Worm (Caenorhabditis elegans) whole organism, L3 larva: ENCODE results near the gene cogc-2.

Experiments
- R02D3.7 ChIP-seq: fragments of 150-350 bp; optimal IDR thresholded peaks from 2 replicates; lab custom pipeline; 2014; ENCODE audit warnings: missing biosample characterization, missing genetic modification characterization
- ZK546.5 ChIP-seq: sonication (generic microtip); optimal IDR thresholded peaks from 2 replicates; lab custom pipeline; 2017; ENCODE audit warnings: missing biosample characterization, missing genetic modification characterization
- aly-2 ChIP-seq: fragments of 150-350 bp; optimal IDR thresholded peaks from 2 replicates; lab custom pipeline; 2014; ENCODE audit warnings: missing biosample characterization, missing genetic modification characterization
- ama-1 ChIP-seq: fragments of 150-350 bp; optimal IDR thresholded peaks from 2 replicates; lab custom pipeline; 2018
- ceh-16 ChIP-seq: sonication (generic microtip); optimal IDR thresholded peaks from 2 replicates; lab custom pipeline; 2017; ENCODE audit warnings: missing biosample characterization, missing genetic modification characterization
- ceh-28 ChIP-seq: fragments of 150-350 bp; optimal IDR thresholded peaks from 2 replicates; lab custom pipeline; 2014; ENCODE audit warnings: missing biosample characterization, missing genetic modification reagents, missing genetic modification characterization
- ceh-82 ChIP-seq: fragments of 150-350 bp; optimal IDR thresholded peaks from 2 replicates; lab custom pipeline; 2014; ENCODE audit warnings: missing biosample characterization, missing genetic modification characterization
- ceh-9 ChIP-seq: sonication (generic microtip); optimal IDR thresholded peaks from 2 replicates; lab custom pipeline; 2018; ENCODE audit warnings: missing biosample characterization, missing genetic modification characterization
- daf-12 ChIP-seq: fragments of 150-350 bp; optimal IDR thresholded peaks from 2 replicates; lab custom pipeline; 2014; ENCODE audit warnings: missing biosample characterization, missing genetic modification reagents, missing genetic modification characterization
- egl-27 ChIP-seq: sonication (generic microtip); optimal IDR thresholded peaks from 4 replicates; lab custom pipeline; 2017; ENCODE audit warnings: missing biosample characterization, missing genetic modification reagents, missing genetic modification characterization
- egl-5 ChIP-seq: fragments of 150-350 bp; optimal IDR thresholded peaks from 2 replicates; lab custom pipeline; 2017; ENCODE audit warnings: missing biosample characterization, missing genetic modification reagents, missing genetic modification characterization, inconsistent platforms
- elt-1 ChIP-seq: fragments of 150-350 bp; optimal IDR thresholded peaks from 2 replicates; lab custom pipeline; 2014; ENCODE audit warnings: missing biosample characterization, missing genetic modification characterization
- elt-2 ChIP-seq: sonication (generic microtip); optimal IDR thresholded peaks from 2 replicates; lab custom pipeline; 2016; ENCODE audit warnings: missing genetic modification reagents, mild to moderate bottlenecking, missing genetic modification characterization, missing compliant biosample characterization
- elt-3 ChIP-seq, 3 experiments: fragments of 150-350 bp in 1 of 3; sonication (generic microtip) in 2 of 3; optimal IDR thresholded peaks; 2 replicates in 2 of 3; 4 replicates in 1 of 3; lab custom pipeline; 2014 to 2017; ENCODE audit warnings: missing biosample characterization in 3 of 3, missing genetic modification characterization in 3 of 3
- eor-1 ChIP-seq, 2 experiments: fragments of 150-350 bp; optimal IDR thresholded peaks; 2 replicates each; lab custom pipeline; 2014 to 2018; ENCODE audit warnings: missing biosample characterization in 2 of 2, missing genetic modification characterization in 2 of 2
- fkh-10 ChIP-seq: sonication (generic microtip); optimal IDR thresholded peaks from 2 replicates; lab custom pipeline; 2017; ENCODE audit warnings: missing biosample characterization, missing genetic modification reagents, missing genetic modification characterization
- fkh-2 ChIP-seq: fragments of 150-350 bp; optimal IDR thresholded peaks from 2 replicates; lab custom pipeline; 2014; ENCODE audit warnings: missing biosample characterization, missing genetic modification reagents, missing genetic modification characterization
- fos-1 ChIP-seq: fragments of 150-350 bp; optimal IDR thresholded peaks from 2 replicates; lab custom pipeline; 2014; ENCODE audit warnings: missing biosample characterization, missing genetic modification characterization
- hmg-11 ChIP-seq: sonication (generic microtip); optimal IDR thresholded peaks from 2 replicates; lab custom pipeline; 2016; ENCODE audit warnings: missing genetic modification characterization, missing compliant biosample characterization
- jun-1 ChIP-seq: fragments of 150-350 bp; optimal IDR thresholded peaks from 2 replicates; lab custom pipeline; 2014; ENCODE audit warnings: missing biosample characterization, missing genetic modification reagents, missing genetic modification characterization
- lin-15B ChIP-seq: fragments of 150-350 bp; optimal IDR thresholded peaks from 2 replicates; lab custom pipeline; 2014; ENCODE audit warnings: missing biosample characterization, missing genetic modification characterization
- lin-39 ChIP-seq: fragments of 150-350 bp; optimal IDR thresholded peaks from 2 replicates; lab custom pipeline; 2018; ENCODE audit warnings: missing biosample characterization, missing genetic modification reagents, missing genetic modification characterization
- lsy-12 ChIP-seq: sonication (generic microtip); optimal IDR thresholded peaks from 2 replicates; lab custom pipeline; 2016; ENCODE audit warnings: mild to moderate bottlenecking, missing genetic modification characterization, missing compliant biosample characterization
- mdl-1 ChIP-seq: fragments of 150-350 bp; optimal IDR thresholded peaks from 2 replicates; lab custom pipeline; 2014; ENCODE audit warnings: missing biosample characterization, missing genetic modification characterization
- mml-1 ChIP-seq: fragments of 150-350 bp; sonication (generic microtip); optimal IDR thresholded peaks from 3 replicates; lab custom pipeline; 2014; ENCODE audit warnings: missing biosample characterization, missing genetic modification characterization
- nfya-1 ChIP-seq: sonication (generic microtip); optimal IDR thresholded peaks from 2 replicates; lab custom pipeline; 2017; ENCODE audit warnings: missing genetic modification characterization, mild to moderate bottlenecking, missing compliant biosample characterization, antibody characterized with exemption, moderate library complexity; ENCODE audit not compliant: insufficient read depth
- nhr-11 ChIP-seq: fragments of 150-350 bp; optimal IDR thresholded peaks from 2 replicates; lab custom pipeline; 2014; ENCODE audit warnings: missing biosample characterization, missing genetic modification characterization
- nhr-12 ChIP-seq: fragments of 150-350 bp; optimal IDR thresholded peaks from 2 replicates; lab custom pipeline; 2014; ENCODE audit warnings: missing biosample characterization, missing genetic modification characterization
- nhr-23 ChIP-seq: fragments of 150-350 bp; optimal IDR thresholded peaks from 2 replicates; lab custom pipeline; 2014; ENCODE audit warnings: missing biosample characterization, missing genetic modification reagents, missing genetic modification characterization
- nhr-237 ChIP-seq: fragments of 150-350 bp; optimal IDR thresholded peaks from 2 replicates; lab custom pipeline; 2014; ENCODE audit warnings: missing biosample characterization, missing genetic modification characterization
- nhr-25 ChIP-seq: sonication (generic microtip); optimal IDR thresholded peaks from 2 replicates; lab custom pipeline; 2017; ENCODE audit warnings: missing biosample characterization, missing genetic modification characterization
- nhr-28 ChIP-seq: fragments of 150-350 bp; optimal IDR thresholded peaks from 2 replicates; lab custom pipeline; 2014; ENCODE audit warnings: missing biosample characterization, missing genetic modification characterization
- nhr-43 ChIP-seq: sonication (generic microtip); optimal IDR thresholded peaks from 2 replicates; lab custom pipeline; 2016; ENCODE audit warnings: mild to moderate bottlenecking, missing genetic modification characterization, missing compliant biosample characterization; ENCODE audit not compliant: poor library complexity, severe bottlenecking
- nhr-67 ChIP-seq: fragments of 150-350 bp; optimal IDR thresholded peaks from 2 replicates; lab custom pipeline; 2014; ENCODE audit warnings: missing biosample characterization, missing genetic modification characterization
- nhr-76 ChIP-seq: fragments of 150-350 bp; sonication (generic microtip); optimal IDR thresholded peaks from 5 replicates; lab custom pipeline; 2014; ENCODE audit warnings: missing biosample characterization, missing genetic modification characterization
- nhr-77 ChIP-seq: fragments of 150-350 bp; optimal IDR thresholded peaks from 2 replicates; lab custom pipeline; 2014; ENCODE audit warnings: missing biosample characterization, missing genetic modification characterization
- pha-4 ChIP-seq: fragments of 150-350 bp; optimal IDR thresholded peaks from 2 replicates; lab custom pipeline; 2014; ENCODE audit warnings: missing biosample characterization, missing genetic modification reagents, missing genetic modification characterization
- pqm-1 ChIP-seq: fragments of 150-350 bp; optimal IDR thresholded peaks from 2 replicates; lab custom pipeline; 2017; ENCODE audit warnings: missing biosample characterization, missing genetic modification characterization, inconsistent platforms
- sea-2 ChIP-seq: fragments of 150-350 bp; sonication (generic microtip); optimal IDR thresholded peaks from 4 replicates; lab custom pipeline; 2014; ENCODE audit warnings: missing biosample characterization, missing genetic modification reagents, missing genetic modification characterization
- skn-1 ChIP-seq: fragments of 150-350 bp; optimal IDR thresholded peaks from 2 replicates; lab custom pipeline; 2014; ENCODE audit warnings: missing biosample characterization, missing genetic modification characterization
- snpc-4 ChIP-seq: fragments of 150-350 bp; optimal IDR thresholded peaks from 2 replicates; lab custom pipeline; 2014; ENCODE audit warnings: missing biosample characterization, missing genetic modification characterization
- tbx-2 ChIP-seq: sonication (generic microtip); optimal IDR thresholded peaks from 2 replicates; lab custom pipeline; 2016; ENCODE audit warnings: mild to moderate bottlenecking, missing genetic modification characterization, missing compliant biosample characterization
- unc-39 ChIP-seq: sonication (generic microtip); optimal IDR thresholded peaks from 4 replicates; lab custom pipeline; 2017; ENCODE audit warnings: missing biosample characterization, missing genetic modification characterization
- unc-62 ChIP-seq: fragments of 150-350 bp; sonication (generic microtip); optimal IDR thresholded peaks from 4 replicates; lab custom pipeline; 2014; ENCODE audit warnings: missing biosample characterization, missing genetic modification reagents, missing genetic modification characterization
- zag-1 ChIP-seq: fragments of 150-350 bp; optimal IDR thresholded peaks from 2 replicates; lab custom pipeline; 2014; ENCODE audit warnings: missing biosample characterization, missing genetic modification characterization
- ztf-11 ChIP-seq: fragments of 150-350 bp; optimal IDR thresholded peaks from 2 replicates; lab custom pipeline; 2014; ENCODE audit warnings: missing biosample characterization, missing genetic modification characterization
- ztf-4 ChIP-seq: fragments of 150-350 bp; optimal IDR thresholded peaks from 2 replicates; lab custom pipeline; 2014; ENCODE audit warnings: missing biosample characterization, missing genetic modification characterization

cogc-2 gene

ce11 chrIV:7039476-7040261, at the start of gene cogc-2, which contains the start of gene klp-18:
TSS of gene cogc-2 (minus strand) at chrIV:7039580.
TSS of gene klp-18 (plus strand) at chrIV:7040211.
- TF ChIP-seq ceh-28 (tag; lab: Kevin White, UChicago) (peak; percentile 39), nhr-25 (tag; lab: Kevin White, UChicago) (peak; percentile 80), ceh-16 (no peak), skn-1 (tag; lab: Kevin White, UChicago) (peak; percentile 87), nhr-11 (no peak), elt-2 (tag; lab: Kevin White, UChicago) (peak; percentile 47), egl-5 (tag; lab: Kevin White, UChicago) (peak; percentile 79), ceh-82 (peak; percentile 30), unc-39 (tag; lab: Kevin White, UChicago) (no peak), nhr-76 (tag; lab: Kevin White, UChicago) (no peak), aly-2 (no peak), mml-1 (tag; lab: Kevin White, UChicago) (no peak), pha-4 (peak; percentile 93), lsy-12 (peak; percentile 68), pqm-1 (tag; lab: Kevin White, UChicago) (peak; percentile 36), daf-12 (tag; lab: Kevin White, UChicago) (no peak), jun-1 (tag; lab: Kevin White, UChicago) (peak; percentile 27), zag-1 (tag; lab: Kevin White, UChicago) (no peak), ztf-11 (tag; lab: Kevin White, UChicago) (no peak), elt-1 (tag; lab: Kevin White, UChicago) (no peak), fos-1 (no peak), nhr-67 (no peak), fkh-10 (peak; percentile 38), lin-15B (peak; percentile 89), nhr-12 (tag; lab: Kevin White, UChicago) (no peak), ceh-9 (tag; lab: Kevin White, UChicago) (no peak), nfya-1 (tag; lab: Kevin White, UChicago) (peak; percentile 88), tbx-2 (tag; lab: Kevin White, UChicago) (peak; percentile 30), unc-62 (GFP tag; lab: Kevin White, UChicago) (no peak), mdl-1 (tag; lab: Kevin White, UChicago) (no peak), elt-3 (tag; optimal IDR thresholded peaks at IDR 0.05; lab: Kevin White, UChicago) (no peak), nhr-237 (tag; lab: Kevin White, UChicago) (no peak), nhr-28 (tag; lab: Kevin White, UChicago) (no peak), lin-39 (tag; lab: Kevin White, UChicago) (peak; percentile 32), R02D3.7 (tag; lab: Kevin White, UChicago) (peak; percentile 58), ama-1 (lab: Kevin White, UChicago) (no peak), fkh-2 (tag; lab: Kevin White, UChicago) (no peak), sea-2 (GFP tag; lab: Kevin White, UChicago) (no peak), ztf-4 (tag; lab: Kevin White, UChicago) (no peak), snpc-4 (tag; lab: Kevin White, UChicago) (peak; percentile 83), ZK546.5 (no peak), egl-27 (tag; lab: Kevin White, UChicago) (no peak), eor-1 (tag; optimal IDR thresholded peaks at IDR 0.05; lab: Kevin White, UChicago) (no peak), nhr-43 (peak; percentile 79), nhr-23 (peak; percentile 85), hmg-11 (tag; lab: Kevin White, UChicago) (peak; percentile 91), nhr-77 (no peak)
- TF ChIP-seq, all 47 proteins: peak for 20
